Worm (Caenorhabditis elegans) whole organism, early embryonic: Measurements from ENCODE around the gene sahd-1.
"Not testable (repeated sequence)": the region's sequence is repeated elsewhere in the genome, so short reads cannot be mapped to it uniquely, and the experiment has no call there.

Source experiments
- B0310.2 ChIP-seq: sonication (generic microtip); optimal IDR thresholded peaks from 2 replicates; lab custom pipeline; 2016; ENCODE audit warnings: mild to moderate bottlenecking, missing genetic modification characterization, missing compliant biosample characterization
- F13C5.2 ChIP-seq: sonication (generic microtip); optimal IDR thresholded peaks from 2 replicates; lab custom pipeline; 2017; ENCODE audit warnings: mild to moderate bottlenecking, missing genetic modification characterization, inconsistent platforms, missing compliant biosample characterization
- aly-1 ChIP-seq: sonication (generic microtip); optimal IDR thresholded peaks from 2 replicates; lab custom pipeline; 2016; ENCODE audit warnings: missing genetic modification characterization, missing compliant biosample characterization
- ama-1 ChIP-seq: fragments of 150-350 bp; optimal IDR thresholded peaks from 2 replicates; lab custom pipeline; 2014
- ceh-13 ChIP-seq: fragments of 200-800 bp; sonication (Bioruptor generic); optimal IDR thresholded peaks from 2 replicates; lab custom pipeline; 2018; ENCODE audit warnings: mild to moderate bottlenecking, missing genetic modification characterization, missing compliant biosample characterization
- ceh-36 ChIP-seq: sonication (generic microtip); optimal IDR thresholded peaks from 2 replicates; lab custom pipeline; 2016; ENCODE audit warnings: missing genetic modification characterization, inconsistent platforms, missing compliant biosample characterization
- ets-7 ChIP-seq: sonication (generic microtip); optimal IDR thresholded peaks from 2 replicates; lab custom pipeline; 2016; ENCODE audit warnings: missing genotype, missing genetic modification characterization, missing compliant biosample characterization
- flt-1 ChIP-seq: fragments of 200-800 bp; sonication (Bioruptor generic); IDR thresholded peaks from 2 replicates; pipeline ENCODE4 v1.3.6; 2022; ENCODE audit warnings: missing genetic modification characterization, missing compliant biosample characterization
- hmbx-1 ChIP-seq: sonication (generic microtip); optimal IDR thresholded peaks from 2 replicates; lab custom pipeline; 2016; ENCODE audit warnings: mild to moderate bottlenecking, missing genetic modification characterization, missing compliant biosample characterization
- hmg-4 ChIP-seq: fragments of 200-800 bp; sonication (Bioruptor generic); optimal IDR thresholded peaks from 2 replicates; lab custom pipeline; 2018; ENCODE audit warnings: mild to moderate bottlenecking, missing genetic modification characterization, missing compliant biosample characterization
- hnd-1 ChIP-seq: sonication (generic microtip); optimal IDR thresholded peaks from 2 replicates; lab custom pipeline; 2016; ENCODE audit warnings: missing genetic modification characterization, missing compliant biosample characterization
- pes-1 ChIP-seq: fragments of 200-800 bp; sonication (Bioruptor generic); IDR thresholded peaks from 2 replicates; pipeline ENCODE4 v1.3.6; 2022; ENCODE audit warnings: missing genetic modification reagents, missing genetic modification characterization, missing compliant biosample characterization
- scrt-1 ChIP-seq: fragments of 200-800 bp; sonication (Bioruptor generic); IDR thresholded peaks from 2 replicates; pipeline ENCODE4 v1.3.6; 2022; ENCODE audit warnings: missing genetic modification characterization, missing compliant biosample characterization
- sea-1 ChIP-seq: fragments of 200-800 bp; sonication (Bioruptor generic); conservative IDR thresholded peaks from 2 replicates; pipeline ENCODE4 v1.3.6; 2022; ENCODE audit warnings: missing genetic modification characterization, missing compliant biosample characterization
- tbx-11 ChIP-seq: fragments of 200-800 bp; sonication (Bioruptor generic); IDR thresholded peaks from 2 replicates; pipeline ENCODE4 v1.3.6; 2022; ENCODE audit warnings: missing genetic modification characterization, missing compliant biosample characterization
- tbx-37 ChIP-seq: fragments of 200-800 bp; sonication (Bioruptor generic); conservative IDR thresholded peaks from 2 replicates; pipeline ENCODE4 v1.3.6; 2022; ENCODE audit warnings: missing genetic modification reagents, missing genetic modification characterization, missing compliant biosample characterization
- tra-4 ChIP-seq: sonication (generic microtip); optimal IDR thresholded peaks from 2 replicates; lab custom pipeline; 2017; ENCODE audit warnings: missing genetic modification characterization, missing compliant biosample characterization

sahd-1 gene

DNA sequence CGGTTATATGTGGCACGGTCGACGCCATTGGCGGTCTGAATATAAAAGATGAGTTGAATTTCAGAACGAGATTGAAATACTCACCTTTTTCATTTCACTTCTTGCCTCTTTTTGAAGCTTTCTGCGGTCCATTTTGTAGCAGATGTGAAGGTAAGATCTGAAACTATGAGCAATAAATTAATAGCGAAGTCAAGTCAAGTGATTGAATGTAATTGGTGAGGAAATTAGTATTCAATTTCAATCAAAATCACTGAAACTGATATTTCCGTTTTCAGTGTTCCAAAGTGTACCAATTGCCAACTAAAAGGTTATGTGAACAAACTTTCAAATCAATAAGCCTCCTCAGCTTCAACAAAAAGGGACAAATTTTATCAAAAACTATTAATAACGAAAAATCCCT lies 26.9 kb upstream of the sahd-1 start, which contains the start of gene C17C3.24:
Gene C17C3.24 (minus strand): TSS at position 101 of the 400 bp plus-strand sequence.
- TF ChIP-seq flt-1 (GFP tag; lab: Robert Waterston, UW) (no peak), ama-1 (lab: Kevin White, UChicago) (no peak), hnd-1 (tag; lab: Kevin White, UChicago) (no peak), ceh-13 (GFP tag; lab: Kevin White, UChicago) (no peak), B0310.2 (no peak), ets-7 (tag; lab: Kevin White, UChicago) (no peak), aly-1 (no peak), pes-1 (GFP tag; lab: Robert Waterston, UW) (no peak), sea-1 (GFP tag; lab: Robert Waterston, UW) (no peak), ceh-36 (no peak), tra-4 (tag; lab: Kevin White, UChicago) (no peak), hmg-4 (GFP tag; lab: Kevin White, UChicago) (no peak), tbx-37 (GFP tag; lab: Robert Waterston, UW) (no peak), tbx-11 (GFP tag; lab: Robert Waterston, UW) (no peak), hmbx-1 (tag; lab: Kevin White, UChicago) (no peak), F13C5.2 (no peak)

DNA sequence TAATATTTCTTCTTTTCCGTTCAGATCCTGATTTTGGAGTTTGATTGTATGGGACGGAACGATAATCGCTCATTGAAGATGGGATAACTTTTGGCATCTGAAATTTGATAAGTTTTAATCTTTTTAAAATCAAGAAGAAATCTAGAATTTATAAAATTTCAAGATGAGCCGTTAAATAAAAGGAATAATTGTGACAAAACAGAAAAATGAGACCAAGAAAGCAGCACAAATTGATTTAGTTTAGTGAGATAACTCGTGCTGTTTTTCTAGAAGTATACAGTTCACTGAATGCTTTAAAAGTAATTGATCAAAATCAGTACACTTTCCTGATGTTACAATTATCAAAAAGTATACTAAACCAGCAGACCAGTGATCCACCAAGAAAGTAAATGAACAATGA lies 25.4 kb upstream of the sahd-1 start, which contains the start of gene hlh-27:
Gene hlh-27 (minus strand): TSS at position 101 of the 400 bp plus-strand sequence.
- TF ChIP-seq ama-1 (lab: Kevin White, UChicago); F13C5.2; ceh-36: not testable (repeated sequence)

DNA sequence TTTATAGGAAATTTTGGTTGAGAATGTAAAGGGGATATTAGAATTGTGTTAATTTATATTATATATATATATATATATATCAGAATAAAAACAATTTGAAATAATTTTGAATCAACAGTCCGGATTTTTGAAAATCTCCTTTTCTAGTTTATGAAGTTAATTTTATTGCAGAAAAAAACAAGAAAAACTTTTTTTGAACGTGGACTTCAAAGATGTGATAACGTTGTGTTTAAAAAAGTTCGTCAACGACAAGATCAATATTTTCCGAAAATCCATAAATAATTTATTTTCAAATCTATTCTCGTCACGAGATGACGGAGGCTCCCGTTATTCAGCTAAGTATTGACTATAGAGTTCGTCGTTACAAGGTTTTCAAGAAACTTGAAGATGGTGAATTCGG lies 22.8 kb upstream of the sahd-1 start, which contains the start of gene C17C3.11:
Gene C17C3.11 (plus strand): TSS at position 301 of the 400 bp plus-strand sequence.
- TF ChIP-seq ets-7 (tag; lab: Kevin White, UChicago): no peak
- no peak for TF ChIP-seq pes-1 (GFP tag; lab: Robert Waterston, UW)
- TF ChIP-seq B0310.2: no peak
- TF ChIP-seq aly-1: no peak
- no peak for TF ChIP-seq sea-1 (GFP tag; lab: Robert Waterston, UW)
- TF ChIP-seq ceh-36: no peak
- TF ChIP-seq tra-4 (tag; lab: Kevin White, UChicago): no peak
- TF ChIP-seq tbx-37 (GFP tag; lab: Robert Waterston, UW): no peak
- no peak for TF ChIP-seq hmbx-1 (tag; lab: Kevin White, UChicago)
- TF ChIP-seq hmg-4 (GFP tag; lab: Kevin White, UChicago): no peak
- no peak for TF ChIP-seq hnd-1 (tag; lab: Kevin White, UChicago)
- no peak for TF ChIP-seq ama-1 (lab: Kevin White, UChicago)
- TF ChIP-seq scrt-1 (GFP tag; lab: Robert Waterston, UW): no peak
- no peak for TF ChIP-seq ceh-13 (GFP tag; lab: Kevin White, UChicago)
- no peak for TF ChIP-seq F13C5.2
- no peak for TF ChIP-seq flt-1 (GFP tag; lab: Robert Waterston, UW)
- TF ChIP-seq tbx-11 (GFP tag; lab: Robert Waterston, UW): no peak

DNA sequence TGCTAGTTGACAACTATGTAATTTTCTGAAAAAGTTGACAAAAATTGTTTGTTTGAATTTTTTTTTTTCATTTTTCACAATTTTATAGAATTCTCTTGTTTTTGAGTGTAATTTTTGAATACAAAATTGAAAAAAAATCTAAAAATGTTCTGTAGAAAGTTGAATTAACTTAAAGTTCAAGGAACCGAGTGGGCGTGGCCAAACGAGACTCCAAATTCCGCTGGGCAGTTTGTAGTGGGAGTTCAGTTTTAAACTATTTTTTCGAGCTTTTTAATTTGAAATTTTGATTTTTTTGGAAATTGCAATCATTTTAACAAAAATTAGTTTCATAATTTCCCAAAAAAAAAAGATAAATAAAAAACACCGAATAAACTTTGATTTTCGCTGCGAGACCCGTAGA lies 22.3 kb upstream of the sahd-1 start:
- no peak for TF ChIP-seq ama-1 (lab: Kevin White, UChicago)
- TF ChIP-seq hmbx-1 (tag; lab: Kevin White, UChicago): no peak
- no peak for TF ChIP-seq ets-7 (tag; lab: Kevin White, UChicago)
- no peak for TF ChIP-seq F13C5.2

DNA sequence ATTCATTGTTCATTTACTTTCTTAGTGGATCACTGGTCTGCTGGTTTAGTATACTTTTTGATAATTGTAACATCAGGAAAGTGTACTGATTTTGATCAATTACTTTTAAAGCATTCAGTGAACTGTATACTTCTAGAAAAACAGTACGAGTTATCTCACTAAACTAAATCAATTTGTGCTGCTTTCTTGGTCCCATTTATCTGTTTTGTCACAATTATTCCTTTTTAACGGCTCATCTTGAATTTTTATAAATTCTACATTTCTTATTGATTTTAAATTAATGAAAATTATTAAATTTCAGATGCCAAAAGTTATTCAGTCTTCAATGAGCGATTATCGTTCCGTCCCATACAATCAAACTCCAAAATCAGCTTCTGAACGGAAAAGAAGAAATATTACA lies 20.2 kb upstream of the sahd-1 start, which contains the start of gene hlh-25:
Gene hlh-25 (plus strand): TSS at position 301 of the 400 bp plus-strand sequence.
- TF ChIP-seq ceh-36; sea-1 (GFP tag; lab: Robert Waterston, UW); ets-7 (tag; lab: Kevin White, UChicago): not testable (repeated sequence)

DNA sequence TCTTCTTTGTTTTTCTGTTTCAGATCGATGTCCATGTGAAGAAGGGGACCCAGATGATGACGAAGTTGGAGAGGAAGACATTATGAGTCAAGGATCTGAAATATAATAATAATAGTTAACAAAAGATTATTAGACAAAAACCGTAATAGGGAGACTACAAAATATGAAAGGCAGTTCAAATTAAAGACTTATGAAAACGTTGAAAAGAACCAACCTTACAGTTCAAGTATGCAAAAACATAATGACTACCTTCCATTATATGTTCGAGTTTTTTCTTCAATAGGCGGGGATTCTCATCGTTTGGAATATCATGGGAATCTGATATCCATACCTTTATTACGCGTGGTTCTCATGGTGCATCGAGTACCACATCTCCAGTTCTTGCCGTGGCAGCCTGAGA lies 18.9 kb upstream of the sahd-1 start, which contains the start of gene hlh-26:
Gene hlh-26 (minus strand): TSS at position 101 of the 400 bp plus-strand sequence.
- TF ChIP-seq ets-7 (tag; lab: Kevin White, UChicago) (no peak), ama-1 (lab: Kevin White, UChicago) (no peak), hmbx-1 (tag; lab: Kevin White, UChicago) (no peak), pes-1 (GFP tag; lab: Robert Waterston, UW) (no peak), tbx-11 (GFP tag; lab: Robert Waterston, UW) (no peak), tbx-37 (GFP tag; lab: Robert Waterston, UW) (no peak), scrt-1 (GFP tag; lab: Robert Waterston, UW) (no peak), B0310.2 (no peak), hnd-1 (tag; lab: Kevin White, UChicago) (no peak), ceh-13 (GFP tag; lab: Kevin White, UChicago) (no peak)

DNA sequence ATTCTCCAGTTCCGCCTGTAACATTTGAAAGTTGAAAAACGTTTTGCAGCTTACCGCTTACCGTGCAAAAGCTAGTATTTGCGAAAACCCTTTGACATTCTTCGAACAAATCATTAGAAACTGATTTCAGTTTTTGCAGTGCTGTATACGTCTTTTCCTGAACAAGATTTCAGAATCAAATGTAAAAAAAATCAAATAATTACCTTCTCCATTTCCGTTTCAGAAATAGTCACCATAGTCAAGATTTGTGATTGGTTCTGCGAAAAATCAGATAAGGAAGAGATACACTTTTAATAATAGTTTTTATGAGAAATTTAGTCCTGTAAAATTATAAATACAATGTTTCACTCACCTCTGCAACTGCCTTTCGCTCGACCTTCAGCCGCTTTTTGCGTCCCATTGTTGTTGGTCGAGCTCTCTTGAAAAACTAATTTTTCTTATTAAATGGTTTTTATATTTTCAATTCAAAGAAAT lies 17.1 kb upstream of the sahd-1 start, which contains the start of gene C17C3.9:
Gene C17C3.9 (minus strand): TSS at position 424 of the 474 bp plus-strand sequence.
- TF ChIP-seq pes-1 (GFP tag; lab: Robert Waterston, UW): no peak
- TF ChIP-seq ceh-36: no peak
- no peak for TF ChIP-seq B0310.2
- no peak for TF ChIP-seq hmbx-1 (tag; lab: Kevin White, UChicago)
- TF ChIP-seq ceh-13 (GFP tag; lab: Kevin White, UChicago): no peak
- no peak for TF ChIP-seq scrt-1 (GFP tag; lab: Robert Waterston, UW)
- TF ChIP-seq ets-7 (tag; lab: Kevin White, UChicago): no peak
- no peak for TF ChIP-seq tbx-11 (GFP tag; lab: Robert Waterston, UW)
- no peak for TF ChIP-seq hmg-4 (GFP tag; lab: Kevin White, UChicago)
- no peak for TF ChIP-seq tbx-37 (GFP tag; lab: Robert Waterston, UW)
- TF ChIP-seq hnd-1 (tag; lab: Kevin White, UChicago): no peak
- TF ChIP-seq sea-1 (GFP tag; lab: Robert Waterston, UW): no peak
- TF ChIP-seq F13C5.2: no peak
